Worm (Caenorhabditis elegans) whole organism, midembryonic: Measurements from ENCODE around the gene Y47D3A.34.

Experiments used
- T22C8.4 ChIP-seq: fragments of 200-800 bp; sonication (Bioruptor generic); IDR thresholded peaks from 2 replicates; pipeline ENCODE4 v1.3.6; 2022; ENCODE audit warnings: missing genetic modification characterization, missing compliant biosample characterization
- cog-1 ChIP-seq: sonication (generic microtip); optimal IDR thresholded peaks from 2 replicates; lab custom pipeline; 2016; ENCODE audit warnings: missing genetic modification characterization, missing compliant biosample characterization
- flt-1 ChIP-seq: fragments of 200-800 bp; sonication (Bioruptor generic); IDR thresholded peaks from 2 replicates; pipeline ENCODE4 v1.3.6; 2022; ENCODE audit warnings: missing genetic modification characterization, missing compliant biosample characterization
- med-1 ChIP-seq: sonication (generic microtip); optimal IDR thresholded peaks from 2 replicates; lab custom pipeline; 2017; ENCODE audit warnings: missing genetic modification characterization, mild to moderate bottlenecking, missing compliant biosample characterization, antibody characterized with exemption, missing genetic modification reagents; ENCODE audit not compliant: insufficient read depth
- ztf-23 ChIP-seq: fragments of 200-800 bp; sonication (Bioruptor generic); IDR thresholded peaks from 2 replicates; pipeline ENCODE4 v1.3.6; 2022; ENCODE audit warnings: missing genetic modification reagents, missing genetic modification characterization, missing compliant biosample characterization
- ztf-29 ChIP-seq: fragments of 200-800 bp; sonication (Bioruptor generic); IDR thresholded peaks from 2 replicates; pipeline ENCODE4 v1.3.6; 2022; ENCODE audit warnings: missing genetic modification reagents, missing genetic modification characterization, missing compliant biosample characterization

DNA sequence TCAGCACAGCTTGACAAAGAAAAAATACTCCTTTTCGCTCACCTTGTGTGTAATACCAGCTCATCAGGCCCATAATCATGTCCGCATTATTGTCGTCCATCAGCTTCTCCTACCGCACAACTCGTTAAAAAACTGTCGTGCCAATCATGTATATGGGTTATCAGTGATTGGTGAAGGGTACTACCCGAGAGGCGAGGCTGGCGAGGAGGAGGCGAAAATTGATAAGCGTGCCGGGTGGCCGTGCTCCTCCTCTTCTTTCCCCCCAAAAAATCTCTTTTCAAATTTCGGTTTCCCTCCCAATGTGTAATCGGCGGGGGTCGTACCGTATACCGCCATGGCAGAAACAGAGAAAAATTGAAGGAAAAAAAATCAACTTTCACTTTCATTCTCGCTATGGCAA is 46.5 kb downstream of the Y47D3A.34 start:
- no peak for TF ChIP-seq ztf-23 (GFP tag; lab: Robert Waterston, UW)
- no peak for TF ChIP-seq T22C8.4 (GFP tag; lab: Robert Waterston, UW)
- no peak for TF ChIP-seq ztf-29 (GFP tag; lab: Robert Waterston, UW)
- TF ChIP-seq cog-1: no peak
- TF ChIP-seq med-1 (GFP tag; lab: Kevin White, UChicago): no peak
- no peak for TF ChIP-seq flt-1 (GFP tag; lab: Robert Waterston, UW)
